Worm (Caenorhabditis elegans) whole organism, L4 larva: ENCODE data around the gene C49F8.15.
A peak's percentile ranks its signal among the peaks of the same experiment; 100 is the strongest.

ENCODE experiments used
- D1046.2 ChIP-seq: fragments of 200-800 bp; sonication (Bioruptor generic); IDR thresholded peaks from 2 replicates; pipeline ENCODE4 v1.3.6; 2022; ENCODE audit warnings: missing genetic modification characterization, missing compliant biosample characterization
- F44E2.7 ChIP-seq: fragments of 200-800 bp; sonication (Bioruptor generic); IDR thresholded peaks from 2 replicates; pipeline ENCODE4 v2.1.2; 2022; ENCODE audit warnings: missing genetic modification characterization, missing compliant biosample characterization
- T26A8.4 ChIP-seq: fragments of 200-800 bp; sonication (Bioruptor generic); IDR thresholded peaks from 2 replicates; pipeline ENCODE4 v1.3.6; 2022; ENCODE audit warnings: missing genetic modification characterization, missing compliant biosample characterization
- Y5F2A.4 ChIP-seq: fragments of 200-800 bp; sonication (Bioruptor generic); optimal IDR thresholded peaks from 2 replicates; lab custom pipeline; 2018; ENCODE audit warnings: mild to moderate bottlenecking, missing genetic modification characterization, missing compliant biosample characterization
- Y75B8A.6 ChIP-seq: fragments of 200-800 bp; sonication (Bioruptor generic); IDR thresholded peaks from 2 replicates; pipeline ENCODE4 v1.3.6; 2022; ENCODE audit warnings: missing genetic modification reagents, missing genetic modification characterization, missing compliant biosample characterization
- ZK337.2 ChIP-seq: fragments of 200-800 bp; sonication (Bioruptor generic); IDR thresholded peaks from 2 replicates; pipeline ENCODE4 v1.3.6; 2022; ENCODE audit warnings: missing genetic modification reagents, missing genetic modification characterization, missing compliant biosample characterization
- aly-2 ChIP-seq: sonication (generic microtip); optimal IDR thresholded peaks from 2 replicates; lab custom pipeline; 2018; ENCODE audit warnings: missing biosample characterization, missing genetic modification characterization
- arid-1 ChIP-seq: fragments of 200-800 bp; sonication (Bioruptor generic); conservative IDR thresholded peaks from 2 replicates; pipeline ENCODE4 v1.3.6; 2022; ENCODE audit warnings: missing genetic modification reagents, missing genetic modification characterization, missing compliant biosample characterization
- attf-4 ChIP-seq: sonication (generic microtip); optimal IDR thresholded peaks from 3 replicates; lab custom pipeline; 2017; ENCODE audit warnings: missing biosample characterization, missing genetic modification characterization
- ceh-32 ChIP-seq: sonication (generic microtip); optimal IDR thresholded peaks from 2 replicates; lab custom pipeline; 2016; ENCODE audit warnings: mild to moderate bottlenecking, missing genetic modification characterization, missing compliant biosample characterization; ENCODE audit not compliant: poor library complexity
- ceh-62 ChIP-seq: sonication (generic microtip); optimal IDR thresholded peaks from 2 replicates; lab custom pipeline; 2017; ENCODE audit warnings: missing biosample characterization, missing genetic modification characterization
- daf-16 ChIP-seq, 3 experiments: sonication (generic microtip); optimal IDR thresholded peaks; 2 replicates each; lab custom pipeline; 2016 to 2017; ENCODE audit warnings: missing genetic modification characterization in 3 of 3, missing genetic modification reagents in 3 of 3, mild to moderate bottlenecking in 2 of 3, missing compliant biosample characterization in 2 of 3, missing biosample characterization in 1 of 3, moderate library complexity in 1 of 3
- daf-19 ChIP-seq: fragments of 200-800 bp; sonication (Bioruptor generic); conservative IDR thresholded peaks from 2 replicates; pipeline ENCODE4 v1.3.6; 2022; ENCODE audit warnings: missing genetic modification characterization, missing compliant biosample characterization
- dmd-9 ChIP-seq: fragments of 200-800 bp; sonication (Bioruptor generic); IDR thresholded peaks from 2 replicates; pipeline ENCODE4 v1.3.6; 2022; ENCODE audit warnings: missing genetic modification reagents, missing genetic modification characterization, missing compliant biosample characterization
- egl-43 ChIP-seq: fragments of 200-800 bp; sonication (Bioruptor generic); IDR thresholded peaks from 2 replicates; pipeline ENCODE4 v1.3.6; 2022; ENCODE audit warnings: missing genetic modification reagents, missing genetic modification characterization, missing compliant biosample characterization
- fkh-10 ChIP-seq: fragments of 150-350 bp; optimal IDR thresholded peaks from 2 replicates; lab custom pipeline; 2014; ENCODE audit warnings: missing biosample characterization, missing genetic modification reagents, missing genetic modification characterization
- fos-1 ChIP-seq: fragments of 150-350 bp; optimal IDR thresholded peaks from 2 replicates; lab custom pipeline; 2014; ENCODE audit warnings: missing biosample characterization, missing genetic modification characterization
- gei-8 ChIP-seq: fragments of 200-800 bp; sonication (Bioruptor generic); optimal IDR thresholded peaks from 2 replicates; lab custom pipeline; 2018; ENCODE audit warnings: mild to moderate bottlenecking, missing genetic modification characterization, missing compliant biosample characterization
- hif-1 ChIP-seq, 2 experiments: sonication (generic microtip); optimal IDR thresholded peaks; 2 replicates each; lab custom pipeline; 2016 to 2017; ENCODE audit warnings: missing compliant biosample characterization in 2 of 2, missing genetic modification characterization in 2 of 2, missing genetic modification reagents in 2 of 2, missing genotype in 2 of 2, mild to moderate bottlenecking in 1 of 2
- hmg-1.1 ChIP-seq: fragments of 200-800 bp; sonication (Bioruptor generic); IDR thresholded peaks from 2 replicates; pipeline ENCODE4 v1.3.6; 2022; ENCODE audit warnings: missing genetic modification reagents, missing genetic modification characterization, missing compliant biosample characterization
- lim-7 ChIP-seq: fragments of 200-800 bp; sonication (Bioruptor generic); IDR thresholded peaks from 2 replicates; pipeline ENCODE4 v1.3.6; 2022; ENCODE audit warnings: missing genetic modification characterization, missing compliant biosample characterization
- lin-13 ChIP-seq: fragments of 150-350 bp; optimal IDR thresholded peaks from 2 replicates; lab custom pipeline; 2014; ENCODE audit warnings: missing biosample characterization, missing genetic modification reagents, missing genetic modification characterization
- lin-15B ChIP-seq: fragments of 150-350 bp; sonication (generic microtip); optimal IDR thresholded peaks from 3 replicates; lab custom pipeline; 2014; ENCODE audit warnings: missing biosample characterization, missing genetic modification characterization
- lin-38 ChIP-seq: fragments of 200-800 bp; sonication (Bioruptor generic); IDR thresholded peaks from 2 replicates; pipeline ENCODE4 v1.3.6; 2022; ENCODE audit warnings: missing genetic modification reagents, missing genetic modification characterization, missing compliant biosample characterization
- lsy-2 ChIP-seq, 2 experiments: fragments of 150-350 bp in 1 of 2; sonication (generic microtip) in 1 of 2; optimal IDR thresholded peaks; 2 replicates each; lab custom pipeline; 2014 to 2017; ENCODE audit warnings: missing biosample characterization in 2 of 2, missing genetic modification characterization in 2 of 2
- madf-9 ChIP-seq: fragments of 200-800 bp; sonication (Bioruptor generic); conservative IDR thresholded peaks from 2 replicates; pipeline ENCODE4 v1.3.6; 2022; ENCODE audit warnings: missing genetic modification reagents, missing genetic modification characterization, missing compliant biosample characterization
- mdl-1 ChIP-seq, 2 experiments: fragments of 150-350 bp in 1 of 2; sonication (generic microtip) in 1 of 2; optimal IDR thresholded peaks; 2 replicates each; lab custom pipeline; 2014 to 2017; ENCODE audit warnings: missing biosample characterization in 2 of 2, missing genetic modification characterization in 2 of 2
- mep-1 ChIP-seq: fragments of 150-350 bp; sonication (generic microtip); optimal IDR thresholded peaks from 3 replicates; lab custom pipeline; 2014; ENCODE audit warnings: missing biosample characterization, missing genetic modification characterization
- mes-2 ChIP-seq: sonication (generic microtip); optimal IDR thresholded peaks from 2 replicates; lab custom pipeline; 2016; ENCODE audit warnings: missing genotype, mild to moderate bottlenecking, missing genetic modification characterization, missing compliant biosample characterization; ENCODE audit not compliant: poor library complexity, severe bottlenecking
- mxl-2 ChIP-seq: fragments of 200-800 bp; sonication (Bioruptor generic); conservative IDR thresholded peaks from 2 replicates; pipeline ENCODE4 v1.3.6; 2022; ENCODE audit warnings: missing genetic modification reagents, missing genetic modification characterization, missing compliant biosample characterization
- mxl-3 ChIP-seq: fragments of 200-800 bp; sonication (Bioruptor generic); optimal IDR thresholded peaks from 2 replicates; lab custom pipeline; 2018; ENCODE audit warnings: mild to moderate bottlenecking, missing genetic modification characterization, missing compliant biosample characterization
- nhr-42 ChIP-seq: fragments of 200-800 bp; sonication (Bioruptor generic); IDR thresholded peaks from 2 replicates; pipeline ENCODE4 v1.3.6; 2022; ENCODE audit warnings: missing genetic modification characterization, missing compliant biosample characterization
- pha-4 ChIP-seq, 2 experiments: fragments of 150-350 bp in 1 of 2; fragments of 200-800 bp in 1 of 2; sonication (Bioruptor generic) in 1 of 2; IDR thresholded peaks in 1 of 2; optimal IDR thresholded peaks in 1 of 2; 2 replicates each; pipeline versions ENCODE4 v1.3.6 to Lab custom; 2014 to 2022; ENCODE audit warnings: missing genetic modification characterization in 2 of 2, missing genetic modification reagents in 2 of 2, missing biosample characterization in 1 of 2, missing compliant biosample characterization in 1 of 2
- php-3 ChIP-seq: fragments of 200-800 bp; sonication (Bioruptor generic); IDR thresholded peaks from 2 replicates; pipeline ENCODE4 v1.3.6; 2022; ENCODE audit warnings: missing genetic modification reagents, missing genetic modification characterization, missing compliant biosample characterization
- pqm-1 ChIP-seq: sonication (generic microtip); optimal IDR thresholded peaks from 2 replicates; lab custom pipeline; 2017; ENCODE audit warnings: missing biosample characterization, missing genetic modification characterization
- saeg-2 ChIP-seq: fragments of 200-800 bp; sonication (Bioruptor generic); IDR thresholded peaks from 2 replicates; pipeline ENCODE4 v1.3.6; 2022; ENCODE audit warnings: missing genetic modification reagents, missing genetic modification characterization, missing compliant biosample characterization
- skn-1 ChIP-seq: fragments of 150-350 bp; optimal IDR thresholded peaks from 2 replicates; lab custom pipeline; 2014; ENCODE audit warnings: missing biosample characterization, missing genetic modification characterization
- snpc-1.2 ChIP-seq: fragments of 200-800 bp; sonication (Bioruptor generic); IDR thresholded peaks from 2 replicates; pipeline ENCODE4 v1.3.6; 2022; ENCODE audit warnings: missing genetic modification reagents, missing genetic modification characterization, missing compliant biosample characterization
- spr-1 ChIP-seq: sonication (generic microtip); optimal IDR thresholded peaks from 2 replicates; lab custom pipeline; 2016; ENCODE audit warnings: mild to moderate bottlenecking, missing genetic modification characterization, missing compliant biosample characterization
- tra-1 ChIP-seq: fragments of 200-800 bp; sonication (Bioruptor generic); IDR thresholded peaks from 2 replicates; pipeline ENCODE4 v1.3.6; 2022; ENCODE audit warnings: missing genetic modification reagents, missing genetic modification characterization, missing compliant biosample characterization
- unc-130 ChIP-seq: sonication (generic microtip); optimal IDR thresholded peaks from 2 replicates; lab custom pipeline; 2016; ENCODE audit warnings: missing genetic modification reagents, missing genetic modification characterization, missing compliant biosample characterization
- unc-62 ChIP-seq, 3 experiments: fragments of 150-350 bp in 1 of 3; sonication (generic microtip); optimal IDR thresholded peaks in 2 of 3; peaks in 1 of 3; 1 replicate in 1 of 3; 2 replicates in 2 of 3; lab custom pipeline; 2014 to 2017; ENCODE audit warnings: missing biosample characterization in 3 of 3, missing genetic modification characterization in 3 of 3, missing genetic modification reagents in 3 of 3, missing genotype in 1 of 3
- zag-1 ChIP-seq: fragments of 150-350 bp; optimal IDR thresholded peaks from 2 replicates; lab custom pipeline; 2014; ENCODE audit warnings: missing biosample characterization, missing genetic modification characterization
- zfp-3 ChIP-seq: fragments of 200-800 bp; sonication (Bioruptor generic); conservative IDR thresholded peaks from 2 replicates; pipeline ENCODE4 v1.3.6; 2022; ENCODE audit warnings: missing genetic modification reagents, missing genetic modification characterization, missing compliant biosample characterization
- zip-11 ChIP-seq: fragments of 200-800 bp; sonication (Bioruptor generic); IDR thresholded peaks from 2 replicates; pipeline ENCODE4 v1.3.6; 2022; ENCODE audit warnings: missing genetic modification characterization, missing compliant biosample characterization
- ztf-11 ChIP-seq: fragments of 150-350 bp; optimal IDR thresholded peaks from 2 replicates; lab custom pipeline; 2014; ENCODE audit warnings: missing biosample characterization, missing genetic modification characterization
- ztf-7 ChIP-seq: fragments of 150-350 bp; optimal IDR thresholded peaks from 2 replicates; lab custom pipeline; 2014; ENCODE audit warnings: missing biosample characterization, missing genetic modification characterization

The C49F8.15 gene

DNA sequence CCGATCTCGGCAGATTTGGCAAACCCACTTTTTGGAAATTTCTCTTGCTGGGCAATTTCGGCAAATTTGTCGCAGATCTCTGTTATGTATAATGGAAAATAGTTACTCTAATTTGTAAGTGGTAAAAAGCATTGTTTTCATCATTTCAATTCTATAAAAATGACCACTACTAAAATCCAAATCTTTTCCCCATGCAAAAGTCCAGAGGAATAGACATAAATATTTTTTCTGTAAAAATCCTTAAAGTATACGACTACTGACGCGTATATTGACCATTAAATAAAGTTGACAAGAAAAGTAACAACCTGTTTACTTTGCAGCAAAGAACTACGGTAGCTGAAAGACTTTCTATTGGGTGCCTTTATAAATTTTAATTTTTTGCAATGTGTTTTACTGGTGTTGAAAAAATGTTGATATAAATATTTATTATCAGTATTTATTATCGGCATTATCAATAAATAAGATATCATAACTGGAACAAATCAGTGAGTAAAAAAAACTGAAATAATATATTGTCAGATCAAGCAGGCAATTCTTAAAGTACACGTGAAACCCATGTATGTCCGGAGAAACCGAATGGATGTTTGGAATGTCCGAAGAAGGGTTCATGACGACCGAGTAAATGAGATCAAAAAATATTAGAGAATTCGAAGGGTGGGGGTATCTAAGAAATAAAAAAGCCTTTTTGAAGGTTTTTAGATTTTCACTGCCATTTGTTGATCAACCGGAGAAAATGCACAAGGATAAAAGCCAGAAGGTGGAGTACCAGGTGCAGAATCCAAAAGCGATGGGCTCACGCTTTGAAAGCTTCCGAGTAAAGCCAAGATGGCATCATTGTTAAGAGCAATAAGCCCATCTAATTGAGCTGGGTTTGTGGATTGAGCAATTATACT lies 12.9 kb downstream of the C49F8.15 start:
- TF ChIP-seq unc-130 (no peak), dmd-9 (GFP tag; lab: Robert Waterston, UW) (no peak), zag-1 (tag; lab: Kevin White, UChicago) (no peak), arid-1 (GFP tag; lab: Robert Waterston, UW) (peak; percentile 62), fkh-10 (no peak), hmg-1.1 (GFP tag; lab: Robert Waterston, UW) (no peak), php-3 (0 out of 2 replicates have a peak, but pooled peaks have one; percentile 26), zfp-3 (GFP tag; lab: Robert Waterston, UW) (peak; percentile 96), fos-1 (no peak), mdl-1 (tag; optimal IDR thresholded peaks at IDR 0.05; lab: Kevin White, UChicago) (peak in 1 of 2 experiments; percentile 16), mxl-2 (no peak), madf-9 (peak; percentile 3; the same call in 1 of the 2 replicates), saeg-2 (GFP tag; lab: Robert Waterston, UW) (peak; percentile 36; the same call in 1 of the 2 replicates), egl-43 (GFP tag; lab: Robert Waterston, UW) (no peak), nhr-42 (0 out of 2 replicates have a peak, but pooled peaks have one; percentile 28), zip-11 (GFP tag; lab: Robert Waterston, UW) (no peak), lim-7 (GFP tag; lab: Robert Waterston, UW) (no peak), daf-16 (GFP tag; optimal IDR thresholded peaks at IDR 0.05; lab: Kevin White, UChicago) (peak in 1 of 2 experiments; percentile 74), daf-16 (tag; optimal IDR thresholded peaks at IDR 0.05; lab: Kevin White, UChicago) (peak; percentile 30), tra-1 (GFP tag; lab: Robert Waterston, UW) (no peak), F44E2.7 (GFP tag; lab: Robert Waterston, UW) (no peak), lsy-2 (tag; optimal IDR thresholded peaks at IDR 0.05; lab: Kevin White, UChicago) (peak in 1 of 2 experiments; percentile 81), hif-1 (tag; optimal IDR thresholded peaks at IDR 0.05; lab: Kevin White, UChicago) (peak in 1 of 2 experiments; percentile 53), mes-2 (no peak), Y75B8A.6 (peak; percentile 65; the same call in 1 of the 2 replicates), ztf-11 (tag; lab: Kevin White, UChicago) (no peak), ztf-7 (peak; percentile 9), ceh-32 (tag; lab: Kevin White, UChicago) (no peak), lin-38 (GFP tag; lab: Robert Waterston, UW) (peak; percentile 42), Y5F2A.4 (GFP tag; lab: Kevin White, UChicago) (no peak), snpc-1.2 (GFP tag; lab: Robert Waterston, UW) (0 out of 2 replicates have a peak, but pooled peaks have one; percentile 42), daf-19 (GFP tag; lab: Robert Waterston, UW) (no peak), D1046.2 (GFP tag; lab: Robert Waterston, UW) (no peak), unc-62 (GFP tag; optimal IDR thresholded peaks at IDR 0.05 in 1 of 2; lab: Kevin White, UChicago) (no peak), unc-62 (tag; optimal IDR thresholded peaks at IDR 0.05; lab: Kevin White, UChicago) (no peak), lin-13 (GFP tag; lab: Kevin White, UChicago) (peak; percentile 8), aly-2 (tag; lab: Kevin White, UChicago) (no peak), pha-4 (GFP tag; IDR thresholded peaks at IDR 0.05; lab: Robert Waterston, UW) (peak; percentile 19; the same call in 1 of the 2 replicates), pha-4 (tag; optimal IDR thresholded peaks at IDR 0.05; lab: Kevin White, UChicago) (no peak), ceh-62 (tag; lab: Kevin White, UChicago) (no peak), mxl-3 (GFP tag; lab: Kevin White, UChicago) (peak; percentile 44), mep-1 (tag; lab: Kevin White, UChicago) (peak; percentile 95), ZK337.2 (no peak), skn-1 (no peak), gei-8 (GFP tag; lab: Kevin White, UChicago) (peak; percentile 73), lin-15B (tag; lab: Kevin White, UChicago) (no peak), T26A8.4 (GFP tag; lab: Robert Waterston, UW) (peak; percentile 90), attf-4 (tag; lab: Kevin White, UChicago) (no peak), spr-1 (tag; lab: Kevin White, UChicago) (peak; percentile 38), pqm-1 (tag; lab: Kevin White, UChicago) (no peak)
